Worm (Caenorhabditis elegans) whole organism, young adult: Measurements from ENCODE around the gene fkh-9.

Experiments used
- lsy-27 ChIP-seq: sonication (generic microtip); optimal IDR thresholded peaks from 2 replicates; lab custom pipeline; 2017; ENCODE audit warnings: missing genetic modification characterization, mild to moderate bottlenecking, missing compliant biosample characterization, antibody characterized with exemption, missing genotype, borderline replicate concordance; ENCODE audit not compliant: insufficient read depth
- nhr-80 ChIP-seq: sonication (generic microtip); optimal IDR thresholded peaks from 2 replicates; lab custom pipeline; 2016; ENCODE audit warnings: missing genetic modification characterization, missing compliant biosample characterization
- unc-62 ChIP-seq: fragments of 150-350 bp; optimal IDR thresholded peaks from 2 replicates; lab custom pipeline; 2014; ENCODE audit warnings: missing biosample characterization, missing genetic modification reagents, missing genetic modification characterization

DNA sequence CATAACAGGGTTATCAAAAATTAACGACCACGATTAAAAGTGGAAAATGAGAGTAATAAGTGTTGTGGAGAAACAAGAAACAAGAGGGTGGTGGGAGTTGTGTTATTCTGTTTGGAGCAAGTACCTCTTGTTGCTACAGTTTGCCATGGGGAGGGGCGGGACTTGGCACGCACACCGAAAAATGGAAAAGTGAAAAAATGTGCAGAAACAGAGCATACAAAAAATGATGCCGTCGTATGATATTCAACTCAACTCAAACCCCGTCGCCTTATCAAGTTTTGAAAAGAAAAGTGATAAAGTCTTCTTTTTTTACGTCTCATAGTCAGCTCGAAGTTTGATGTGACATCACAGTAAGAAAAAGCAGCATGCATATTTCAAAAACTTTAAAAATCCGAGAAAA lies 6.1 kb downstream of the fkh-9 start:
- TF ChIP-seq lsy-27 (tag; lab: Kevin White, UChicago) (no peak), unc-62 (GFP tag; lab: Kevin White, UChicago) (no peak), nhr-80 (tag; lab: Kevin White, UChicago) (peak; percentile 87)
